Fruit fly (Drosophila melanogaster) whole organism, embryonic: ENCODE measurements around the gene rasp.

Experiments used
- Antp ChIP-seq: fragments of 200-800 bp; sonication (Bioruptor generic); optimal IDR thresholded peaks from 3 replicates; lab custom pipeline; 2016; ENCODE audit warnings: missing biosample characterization, missing genetic modification characterization
- CG10267 ChIP-seq: fragments of 200-800 bp; sonication (Bioruptor generic); optimal IDR thresholded peaks from 2 replicates; lab custom pipeline; 2018; ENCODE audit warnings: missing biosample characterization, mild to moderate bottlenecking, missing genetic modification characterization, moderate library complexity
- CG10274 ChIP-seq: fragments of 200-800 bp; sonication (Bioruptor generic); optimal IDR thresholded peaks from 3 replicates; lab custom pipeline; 2017; ENCODE audit warnings: missing biosample characterization, mild to moderate bottlenecking, missing genetic modification characterization
- CG10565 ChIP-seq: fragments of 200-800 bp; sonication (Bioruptor generic); optimal IDR thresholded peaks from 3 replicates; lab custom pipeline; 2016; ENCODE audit warnings: missing biosample characterization, mild to moderate bottlenecking, missing genetic modification characterization
- CG11456 ChIP-seq: fragments of 200-800 bp; sonication (Bioruptor generic); IDR thresholded peaks from 3 replicates; pipeline ENCODE4 v1.3.6; 2022; ENCODE audit warnings: missing biosample characterization, missing genetic modification characterization
- CG12155 ChIP-seq: fragments of 200-800 bp; sonication (Bioruptor generic); optimal IDR thresholded peaks from 3 replicates; lab custom pipeline; 2016; ENCODE audit warnings: missing biosample characterization, missing genetic modification characterization
- CG12942 ChIP-seq: fragments of 200-800 bp; sonication (Bioruptor generic); optimal IDR thresholded peaks from 3 replicates; lab custom pipeline; 2016; ENCODE audit warnings: missing biosample characterization, missing genetic modification characterization
- CG14965 ChIP-seq: fragments of 200-800 bp; sonication (Bioruptor generic); optimal IDR thresholded peaks from 2 replicates; lab custom pipeline; 2016; ENCODE audit warnings: missing biosample characterization, missing genetic modification characterization, borderline replicate concordance
- CG15601 ChIP-seq: fragments of 200-800 bp; sonication (Bioruptor generic); optimal IDR thresholded peaks from 3 replicates; lab custom pipeline; 2019; ENCODE audit warnings: missing biosample characterization, mild to moderate bottlenecking, missing genetic modification characterization, moderate library complexity
- CG1603 ChIP-seq: fragments of 200-800 bp; sonication (Bioruptor generic); optimal IDR thresholded peaks from 2 replicates; lab custom pipeline; 2019; ENCODE audit warnings: missing biosample characterization, mild to moderate bottlenecking, missing genetic modification characterization, moderate library complexity
- CG17328 ChIP-seq: fragments of 200-800 bp; sonication (Bioruptor generic); IDR thresholded peaks from 2 replicates; pipeline ENCODE4 v1.3.6; 2022; ENCODE audit warnings: missing biosample characterization, missing genetic modification characterization
- CG33213 ChIP-seq: fragments of 200-800 bp; sonication (Bioruptor generic); optimal IDR thresholded peaks from 3 replicates; lab custom pipeline; 2016; ENCODE audit warnings: missing biosample characterization, missing genetic modification characterization
- CG4707 ChIP-seq: fragments of 200-800 bp; sonication (Bioruptor generic); optimal IDR thresholded peaks from 2 replicates; lab custom pipeline; 2018; ENCODE audit warnings: missing biosample characterization, mild to moderate bottlenecking, missing genetic modification characterization, moderate library complexity
- CG6175 ChIP-seq: fragments of 200-800 bp; sonication (Bioruptor generic); IDR thresholded peaks from 3 replicates; pipeline ENCODE4 v1.3.6; 2022; ENCODE audit warnings: missing biosample characterization, missing genetic modification characterization
- CG8290 ChIP-seq, 3 experiments: fragments of 200-800 bp; sonication (Bioruptor generic); optimal IDR thresholded peaks; 2 replicates each; lab custom pipeline; 2016 to 2019; ENCODE audit warnings: missing biosample characterization in 3 of 3, missing genetic modification characterization in 3 of 3, mild to moderate bottlenecking in 2 of 3, moderate library complexity in 1 of 3
- Dek ChIP-seq: fragments of 200-800 bp; sonication (Bioruptor generic); optimal IDR thresholded peaks from 3 replicates; lab custom pipeline; 2019; ENCODE audit warnings: missing biosample characterization, mild to moderate bottlenecking, missing genetic modification characterization, moderate library complexity
- Dfd ChIP-seq, 2 experiments: fragments of >200 bp; optimal IDR thresholded peaks; 2 replicates each; lab custom pipeline; 2017; ENCODE audit warnings: missing biosample characterization in 2 of 2, missing genetic modification characterization in 2 of 2
- Dip3 ChIP-seq: fragments of 200-800 bp; sonication (Bioruptor generic); optimal IDR thresholded peaks from 3 replicates; lab custom pipeline; 2016; ENCODE audit warnings: missing biosample characterization, missing genetic modification characterization
- Dll ChIP-seq: fragments of 200-800 bp; sonication (Bioruptor generic); IDR thresholded peaks from 4 replicates; pipeline ENCODE4 v1.3.6; 2022; ENCODE audit warnings: missing biosample characterization, missing genetic modification characterization; ENCODE audit not compliant: partially characterized antibody
- Dp ChIP-seq: fragments of 200-800 bp; sonication (Bioruptor generic); optimal IDR thresholded peaks from 2 replicates; lab custom pipeline; 2018; ENCODE audit warnings: missing biosample characterization, mild to moderate bottlenecking, missing genetic modification characterization, moderate library complexity
- GATAe ChIP-seq: fragments of 200-800 bp; sonication (Bioruptor generic); conservative IDR thresholded peaks from 2 replicates; pipeline ENCODE4 v1.3.6; 2022; ENCODE audit warnings: missing biosample characterization, missing genetic modification characterization
- HLH4C ChIP-seq: fragments of 200-800 bp; sonication (Bioruptor generic); IDR thresholded peaks from 3 replicates; pipeline ENCODE4 v1.3.6; 2022; ENCODE audit warnings: missing biosample characterization, missing genetic modification characterization; ENCODE audit not compliant: partially characterized antibody
- HmgZ ChIP-seq: fragments of 200-800 bp; sonication (Bioruptor generic); optimal IDR thresholded peaks from 2 replicates; lab custom pipeline; 2018; ENCODE audit warnings: missing biosample characterization, mild to moderate bottlenecking, missing genetic modification characterization
- Hr3 ChIP-seq: fragments of 200-800 bp; sonication (Bioruptor generic); optimal IDR thresholded peaks from 3 replicates; lab custom pipeline; 2016; ENCODE audit warnings: missing biosample characterization, missing genetic modification characterization
- MESR4 ChIP-seq: fragments of 200-800 bp; sonication (Bioruptor generic); optimal IDR thresholded peaks from 2 replicates; lab custom pipeline; 2018; ENCODE audit warnings: missing biosample characterization, mild to moderate bottlenecking, missing genetic modification characterization, moderate library complexity
- Mad ChIP-seq: fragments of 200-800 bp; sonication (Bioruptor generic); optimal IDR thresholded peaks from 2 replicates; lab custom pipeline; 2016; ENCODE audit warnings: missing biosample characterization, missing genetic modification characterization
- Med ChIP-seq: fragments of 200-800 bp; sonication (Bioruptor generic); peaks from one replicate; lab custom pipeline; 2016; ENCODE audit warnings: missing biosample characterization, missing genetic modification characterization, mild to moderate bottlenecking, inconsistent platforms, moderate library complexity
- Meics ChIP-seq: fragments of 200-800 bp; sonication (Bioruptor generic); optimal IDR thresholded peaks from 2 replicates; lab custom pipeline; 2017; ENCODE audit warnings: missing biosample characterization, mild to moderate bottlenecking, missing genetic modification characterization
- Mrtf ChIP-seq: fragments of 200-800 bp; sonication (Bioruptor generic); IDR thresholded peaks from 3 replicates; pipeline ENCODE4 v1.3.6; 2022; ENCODE audit warnings: missing biosample characterization, missing genetic modification characterization
- Oaz ChIP-seq: fragments of 200-800 bp; sonication (Bioruptor generic); IDR thresholded peaks from 2 replicates; pipeline ENCODE4 v1.3.6; 2022; ENCODE audit warnings: missing biosample characterization, missing genetic modification characterization
- Ravus ChIP-seq: fragments of 200-800 bp; sonication (Bioruptor generic); IDR thresholded peaks from 2 replicates; pipeline ENCODE4 v1.3.6; 2022; ENCODE audit warnings: missing biosample characterization, missing genetic modification characterization
- Rx ChIP-seq: fragments of 200-800 bp; sonication (Bioruptor generic); IDR thresholded peaks from 2 replicates; pipeline ENCODE4 v1.3.6; 2022; ENCODE audit warnings: missing biosample characterization, missing genetic modification characterization
- Sry-δ ChIP-seq: fragments of 200-800 bp; sonication (Bioruptor generic); optimal IDR thresholded peaks from 2 replicates; lab custom pipeline; 2016; ENCODE audit warnings: missing biosample characterization, missing genetic modification characterization
- Stat92E ChIP-seq, 3 experiments: fragments of >200 bp in 2 of 3; fragments of 200-800 bp in 1 of 3; sonication (Bioruptor generic) in 1 of 3; optimal IDR thresholded peaks; 2 replicates each; lab custom pipeline; 2017 to 2019; ENCODE audit warnings: missing biosample characterization in 3 of 3, missing genetic modification characterization in 3 of 3, mild to moderate bottlenecking in 1 of 3, moderate library complexity in 1 of 3
- Tbp ChIP-seq: fragments of >200 bp; optimal IDR thresholded peaks from 2 replicates; lab custom pipeline; 2018; ENCODE audit warnings: missing biosample characterization, missing genetic modification characterization
- ash1 ChIP-seq: fragments of 200-800 bp; sonication (Bioruptor generic); optimal IDR thresholded peaks from 2 replicates; lab custom pipeline; 2018; ENCODE audit warnings: missing biosample characterization, mild to moderate bottlenecking, missing genetic modification characterization
- crol ChIP-seq: fragments of 200-800 bp; sonication (Bioruptor generic); IDR thresholded peaks from 2 replicates; pipeline ENCODE4 v1.3.6; 2022; ENCODE audit warnings: missing biosample characterization, missing genetic modification characterization
- dmrt11E ChIP-seq: fragments of 200-800 bp; sonication (Bioruptor generic); optimal IDR thresholded peaks from 3 replicates; lab custom pipeline; 2018; ENCODE audit warnings: missing biosample characterization, mild to moderate bottlenecking, missing genetic modification characterization, moderate library complexity
- hbn ChIP-seq: fragments of 200-800 bp; sonication (Bioruptor generic); IDR thresholded peaks from 2 replicates; pipeline ENCODE4 v1.3.6; 2022; ENCODE audit warnings: missing biosample characterization, missing genetic modification characterization; ENCODE audit not compliant: partially characterized antibody
- klu ChIP-seq: fragments of 200-800 bp; sonication (Bioruptor generic); IDR thresholded peaks from 2 replicates; pipeline ENCODE4 v1.3.6; 2022; ENCODE audit warnings: missing biosample characterization, missing genetic modification characterization
- luna ChIP-seq: fragments of 200-800 bp; sonication (Bioruptor generic); optimal IDR thresholded peaks from 2 replicates; lab custom pipeline; 2016; ENCODE audit warnings: missing biosample characterization, missing genetic modification characterization
- nom ChIP-seq: fragments of 200-800 bp; sonication (Bioruptor generic); optimal IDR thresholded peaks from 2 replicates; lab custom pipeline; 2017; ENCODE audit warnings: missing biosample characterization, missing genetic modification characterization, mild to moderate bottlenecking, moderate library complexity, missing genetic modification reagents
- onecut ChIP-seq: fragments of 200-800 bp; sonication (Bioruptor generic); IDR thresholded peaks from 2 replicates; pipeline ENCODE4 v1.3.6; 2022; ENCODE audit warnings: missing biosample characterization, missing genetic modification characterization
- pzg ChIP-seq: fragments of 200-800 bp; sonication (Bioruptor generic); optimal IDR thresholded peaks from 3 replicates; lab custom pipeline; 2018; ENCODE audit warnings: missing biosample characterization, mild to moderate bottlenecking, missing genetic modification characterization, moderate library complexity
- row ChIP-seq: fragments of 200-800 bp; sonication (Bioruptor generic); IDR thresholded peaks from 3 replicates; pipeline ENCODE4 v1.3.6; 2022; ENCODE audit warnings: missing biosample characterization, missing genetic modification characterization
- schlank ChIP-seq: fragments of 200-800 bp; sonication (Bioruptor generic); optimal IDR thresholded peaks from 2 replicates; lab custom pipeline; 2018; ENCODE audit warnings: missing biosample characterization, mild to moderate bottlenecking, missing genetic modification characterization
- sens ChIP-seq: fragments of 200-800 bp; sonication (Bioruptor generic); peaks from one replicate; lab custom pipeline; 2016; ENCODE audit warnings: missing biosample characterization, missing genetic modification characterization
- slou ChIP-seq: fragments of 200-800 bp; sonication (Bioruptor generic); optimal IDR thresholded peaks from 3 replicates; lab custom pipeline; 2016; ENCODE audit warnings: missing biosample characterization, missing genetic modification characterization
- trem ChIP-seq: fragments of 200-800 bp; optimal IDR thresholded peaks from 3 replicates; lab custom pipeline; 2019; ENCODE audit warnings: missing biosample characterization, mild to moderate bottlenecking, missing genetic modification characterization, moderate library complexity
- z ChIP-seq: fragments of 200-800 bp; sonication (Bioruptor generic); IDR thresholded peaks from 3 replicates; pipeline ENCODE4 v1.3.6; 2022; ENCODE audit warnings: missing biosample characterization, missing genetic modification characterization
- zen ChIP-seq: fragments of 200-800 bp; sonication (Bioruptor generic); optimal IDR thresholded peaks from 3 replicates; lab custom pipeline; 2018; ENCODE audit warnings: missing biosample characterization, mild to moderate bottlenecking, missing genetic modification characterization, moderate library complexity

Gene rasp

dm6 chr3L:3161968-3162367 is at the start of gene rasp:
Gene rasp, plus strand, starts transcription at chr3L:3162180.
- no peak for TF ChIP-seq CG4707
- TF ChIP-seq sens (GFP tag; lab: Kevin White, UChicago), result no peak
- TF ChIP-seq Oaz (GFP tag; lab: Robert Waterston, UW), result no peak
- no peak for TF ChIP-seq Rx
- TF ChIP-seq crol (GFP tag; lab: Robert Waterston, UW), result no peak
- TF ChIP-seq hbn (GFP tag; lab: Robert Waterston, UW), result peak; percentile 55
- 0 out of 3 replicates have a peak, but pooled peaks have one; percentile 16 for TF ChIP-seq row (GFP tag; lab: Robert Waterston, UW)
- no peak for TF ChIP-seq HLH4C (GFP tag; lab: Robert Waterston, UW)
- no peak for TF ChIP-seq dmrt11E (tag; lab: Kevin White, UChicago)
- TF ChIP-seq nom (GFP tag; lab: Kevin White, UChicago), result no peak
- TF ChIP-seq HmgZ (tag; lab: Kevin White, UChicago), result no peak
- no peak for TF ChIP-seq Tbp (GFP tag; lab: Kevin White, UChicago)
- peak; percentile 79 for TF ChIP-seq Sry-δ
- TF ChIP-seq schlank (tag; lab: Kevin White, UChicago), result no peak
- TF ChIP-seq CG10274 (GFP tag; lab: Kevin White, UChicago), result no peak
- TF ChIP-seq MESR4, result peak; percentile 48
- TF ChIP-seq luna (GFP tag; lab: Kevin White, UChicago), result no peak
- TF ChIP-seq CG17328 (GFP tag; lab: Robert Waterston, UW), result no peak
- no peak for TF ChIP-seq Dek
- peak in 1 of 3 experiments; percentile 8 for TF ChIP-seq Stat92E (GFP tag; optimal IDR thresholded peaks at IDR 0.05; lab: Kevin White, UChicago)
- TF ChIP-seq Dfd (GFP tag; optimal IDR thresholded peaks at IDR 0.05; lab: Kevin White, UChicago), result no peak
- TF ChIP-seq zen, result peak; percentile 10
- no peak for TF ChIP-seq Mad (GFP tag; lab: Kevin White, UChicago)
- TF ChIP-seq trem (tag; lab: Kevin White, UChicago), result peak; percentile 11
- no peak for TF ChIP-seq slou (GFP tag; lab: Kevin White, UChicago)
- no peak for TF ChIP-seq Ravus (GFP tag; lab: Robert Waterston, UW)
- TF ChIP-seq z (GFP tag; lab: Robert Waterston, UW), result no peak
- TF ChIP-seq Mrtf (GFP tag; lab: Robert Waterston, UW), result no peak
- no peak for TF ChIP-seq Dip3 (GFP tag; lab: Kevin White, UChicago)
- no peak for TF ChIP-seq Hr3 (GFP tag; lab: Kevin White, UChicago)
- TF ChIP-seq Meics (GFP tag; lab: Kevin White, UChicago), result no peak
- TF ChIP-seq CG33213 (GFP tag; lab: Kevin White, UChicago), result no peak
- no peak for TF ChIP-seq CG11456
- no peak for TF ChIP-seq onecut (GFP tag; lab: Robert Waterston, UW)
- TF ChIP-seq CG1603 (tag; lab: Kevin White, UChicago), result peak; percentile 21
- no peak for TF ChIP-seq klu (GFP tag; lab: Robert Waterston, UW)
- no peak for TF ChIP-seq CG12942
- TF ChIP-seq Med (GFP tag; lab: Kevin White, UChicago), result peak; percentile 44
- TF ChIP-seq pzg (GFP tag; lab: Kevin White, UChicago), result peak; percentile 27
- no peak for TF ChIP-seq ash1
- peak; percentile 65; the same call in 3 of the 4 replicates for TF ChIP-seq Dll (GFP tag; lab: Robert Waterston, UW)
- no peak for TF ChIP-seq CG15601 (tag; lab: Kevin White, UChicago)
- TF ChIP-seq CG6175, result no peak
- TF ChIP-seq CG10565 (GFP tag; lab: Kevin White, UChicago), result no peak
- TF ChIP-seq Dp (GFP tag; lab: Kevin White, UChicago), result no peak
- TF ChIP-seq GATAe, result no peak
- TF ChIP-seq CG10267 (tag; lab: Kevin White, UChicago), result no peak
- no peak for TF ChIP-seq CG8290 (GFP tag; optimal IDR thresholded peaks at IDR 0.05; lab: Kevin White, UChicago)
- no peak for TF ChIP-seq CG8290 (tag; optimal IDR thresholded peaks at IDR 0.05; lab: Kevin White, UChicago)
- TF ChIP-seq CG14965 (GFP tag; lab: Kevin White, UChicago), result no peak
- no peak for TF ChIP-seq CG12155 (GFP tag; lab: Kevin White, UChicago)
- TF ChIP-seq Antp (GFP tag; lab: Kevin White, UChicago), result no peak
